Worm (Caenorhabditis elegans): ENCODE results near the gene rpn-3.

The rpn-3 gene

ce11 chrIII:8403507-8403906 lies 43.6 kb upstream of the rpn-3 start, which contains the start of gene cutc-1:
Gene cutc-1 (minus strand): TSS chrIII:8403607.
- TF ChIP-seq zag-1 (tag; optimal IDR thresholded peaks at IDR 0.05) (no peak), nhr-21 (tag; optimal IDR thresholded peaks at IDR 0.05) (no peak)

ce11 chrIII:8405449-8405962 lies 41.6 kb upstream of the rpn-3 start, which contains the start of the genes ubxn-4 and cyy-1:
Gene ubxn-4 (minus strand): TSS chrIII:8405562.
Gene cyy-1 (plus strand): TSS chrIII:8405874.
- peak; percentile 38 for TF ChIP-seq unc-55 (GFP tag; optimal IDR thresholded peaks at IDR 0.05)
- TF ChIP-seq nhr-11 (tag; optimal IDR thresholded peaks at IDR 0.05): no peak
- peak in 1 of 2 experiments; percentile 11 for TF ChIP-seq lsy-2 (tag; optimal IDR thresholded peaks at IDR 0.05)

ce11 chrIII:8409166-8409565 lies 38.0 kb upstream of the rpn-3 start, which contains the start of gene ZK353.9:
Gene ZK353.9 (plus strand): TSS chrIII:8409496.
- TF ChIP-seq mdl-1 (tag; optimal IDR thresholded peaks at IDR 0.05): no peak

ce11 chrIII:8410747-8411146 lies 36.4 kb upstream of the rpn-3 start:
- TF ChIP-seq C34F6.9 (tag; optimal IDR thresholded peaks at IDR 0.05) (no peak), zag-1 (tag; optimal IDR thresholded peaks at IDR 0.05) (no peak), elt-3 (tag; optimal IDR thresholded peaks at IDR 0.05) (no peak), blmp-1 (tag; optimal IDR thresholded peaks at IDR 0.05; ENCODE audit: insufficient read depth) (no peak), nhr-6 (tag; optimal IDR thresholded peaks at IDR 0.05) (no peak), snpc-4 (tag; optimal IDR thresholded peaks at IDR 0.05) (no peak), elt-1 (tag; optimal IDR thresholded peaks at IDR 0.05) (no peak)

ce11 chrIII:8411976-8412375 lies 35.2 kb upstream of the rpn-3 start:
- TF ChIP-seq nhr-129 (tag; optimal IDR thresholded peaks at IDR 0.05) (peak; percentile 88), skn-1 (tag; optimal IDR thresholded peaks at IDR 0.05) (peak; percentile 8), nhr-6 (tag; optimal IDR thresholded peaks at IDR 0.05) (peak; percentile 49), lsy-2 (tag; optimal IDR thresholded peaks at IDR 0.05) (peak; percentile 72 to 94), lin-11 (tag; optimal IDR thresholded peaks at IDR 0.05) (peak; percentile 20), sma-3 (GFP tag; optimal IDR thresholded peaks at IDR 0.05) (peak; percentile 36), aly-2 (tag; optimal IDR thresholded peaks at IDR 0.05) (no peak), C34F6.9 (tag; optimal IDR thresholded peaks at IDR 0.05) (peak; percentile 93), Y55F3AM.14 (GFP tag; optimal IDR thresholded peaks at IDR 0.05) (peak; percentile 62), nhr-25 (tag; optimal IDR thresholded peaks at IDR 0.05) (peak; percentile 88), sma-9 (GFP tag; optimal IDR thresholded peaks at IDR 0.05) (peak; percentile 44), sma-9 (tag; optimal IDR thresholded peaks at IDR 0.05) (no peak), crh-2 (tag; optimal IDR thresholded peaks at IDR 0.05) (peak; percentile 91), dmd-4 (tag; optimal IDR thresholded peaks at IDR 0.05) (no peak), unc-62 (GFP tag; optimal IDR thresholded peaks at IDR 0.05) (no peak), nhr-77 (tag; optimal IDR thresholded peaks at IDR 0.05) (no peak), gmeb-1 (tag; optimal IDR thresholded peaks at IDR 0.05) (peak; percentile 47), lin-13 (GFP tag; optimal IDR thresholded peaks at IDR 0.05) (peak; percentile 58), blmp-1 (tag; optimal IDR thresholded peaks at IDR 0.05; ENCODE audit: insufficient read depth) (peak; percentile 25), fos-1 (tag; optimal IDR thresholded peaks at IDR 0.05) (peak; percentile 86), snpc-4 (tag; optimal IDR thresholded peaks at IDR 0.05) (peak; percentile 33), mdl-1 (tag; optimal IDR thresholded peaks at IDR 0.05) (peak in 1 of 2 experiments; percentile 28), nhr-21 (tag; optimal IDR thresholded peaks at IDR 0.05) (peak; percentile 31), ceh-82 (tag; optimal IDR thresholded peaks at IDR 0.05) (no peak), ceh-16 (tag; optimal IDR thresholded peaks at IDR 0.05) (no peak), mbf-1 (tag; optimal IDR thresholded peaks at IDR 0.05) (no peak), mab-5 (tag; optimal IDR thresholded peaks at IDR 0.05) (peak; percentile 57), ZK546.5 (tag; optimal IDR thresholded peaks at IDR 0.05) (no peak), alr-1 (tag; optimal IDR thresholded peaks at IDR 0.05) (no peak), sem-4 (tag; optimal IDR thresholded peaks at IDR 0.05) (peak; percentile 66), nhr-11 (tag; optimal IDR thresholded peaks at IDR 0.05) (no peak), egl-27 (tag; optimal IDR thresholded peaks at IDR 0.05) (peak; percentile 28), unc-55 (GFP tag; optimal IDR thresholded peaks at IDR 0.05) (peak; percentile 91), F13H6.1 (tag; optimal IDR thresholded peaks at IDR 0.05) (peak; percentile 77), ztf-4 (tag; optimal IDR thresholded peaks at IDR 0.05) (no peak), ama-1 (optimal IDR thresholded peaks at IDR 0.05) (peak; percentile 38), zag-1 (tag; optimal IDR thresholded peaks at IDR 0.05) (peak; percentile 84), peb-1 (tag; optimal IDR thresholded peaks at IDR 0.05) (no peak)
